Worm (Caenorhabditis elegans) whole organism, late embryonic: ENCODE data around the gene C34B4.2.

Source experiments
- ama-1 ChIP-seq: fragments of 150-350 bp; optimal IDR thresholded peaks from 2 replicates; lab custom pipeline; 2014
- ceh-2 ChIP-seq: sonication (generic microtip); optimal IDR thresholded peaks from 2 replicates; lab custom pipeline; 2016; ENCODE audit warnings: missing genotype, missing genetic modification characterization, missing compliant biosample characterization
- dve-1 ChIP-seq: sonication (generic microtip); optimal IDR thresholded peaks from 2 replicates; lab custom pipeline; 2017; ENCODE audit warnings: antibody characterized with exemption, mild to moderate bottlenecking, missing genetic modification characterization, missing compliant biosample characterization
- elt-4 ChIP-seq: sonication (generic microtip); optimal IDR thresholded peaks from 2 replicates; lab custom pipeline; 2016; ENCODE audit warnings: missing genetic modification characterization, missing compliant biosample characterization
- hlh-15 ChIP-seq: sonication (generic microtip); optimal IDR thresholded peaks from 2 replicates; lab custom pipeline; 2016; ENCODE audit warnings: missing genetic modification characterization, missing compliant biosample characterization
- nhr-11 ChIP-seq: fragments of 150-350 bp; optimal IDR thresholded peaks from 2 replicates; lab custom pipeline; 2014; ENCODE audit warnings: missing biosample characterization, missing genetic modification characterization
- nhr-232 ChIP-seq: sonication (generic microtip); optimal IDR thresholded peaks from 2 replicates; lab custom pipeline; 2016; ENCODE audit warnings: missing genetic modification characterization, missing compliant biosample characterization
- pat-9 ChIP-seq: fragments of 200-800 bp; sonication (Bioruptor generic); optimal IDR thresholded peaks from 2 replicates; lab custom pipeline; 2018; ENCODE audit warnings: mild to moderate bottlenecking, missing genetic modification characterization, moderate library complexity, missing compliant biosample characterization
- pax-1 ChIP-seq: fragments of 150-350 bp; optimal IDR thresholded peaks from 2 replicates; lab custom pipeline; 2014; ENCODE audit warnings: missing biosample characterization, missing genetic modification characterization
- sox-2 ChIP-seq: fragments of 200-800 bp; sonication (Bioruptor generic); IDR thresholded peaks from 2 replicates; pipeline ENCODE4 v1.3.6; 2022; ENCODE audit warnings: missing genetic modification reagents, missing genetic modification characterization, missing compliant biosample characterization
- unc-42 ChIP-seq: sonication (generic microtip); optimal IDR thresholded peaks from 2 replicates; lab custom pipeline; 2016; ENCODE audit warnings: missing genotype, missing genetic modification characterization, missing compliant biosample characterization
- unc-86 ChIP-seq: sonication (generic microtip); optimal IDR thresholded peaks from 2 replicates; lab custom pipeline; 2016; ENCODE audit warnings: missing genetic modification characterization, missing compliant biosample characterization

DNA sequence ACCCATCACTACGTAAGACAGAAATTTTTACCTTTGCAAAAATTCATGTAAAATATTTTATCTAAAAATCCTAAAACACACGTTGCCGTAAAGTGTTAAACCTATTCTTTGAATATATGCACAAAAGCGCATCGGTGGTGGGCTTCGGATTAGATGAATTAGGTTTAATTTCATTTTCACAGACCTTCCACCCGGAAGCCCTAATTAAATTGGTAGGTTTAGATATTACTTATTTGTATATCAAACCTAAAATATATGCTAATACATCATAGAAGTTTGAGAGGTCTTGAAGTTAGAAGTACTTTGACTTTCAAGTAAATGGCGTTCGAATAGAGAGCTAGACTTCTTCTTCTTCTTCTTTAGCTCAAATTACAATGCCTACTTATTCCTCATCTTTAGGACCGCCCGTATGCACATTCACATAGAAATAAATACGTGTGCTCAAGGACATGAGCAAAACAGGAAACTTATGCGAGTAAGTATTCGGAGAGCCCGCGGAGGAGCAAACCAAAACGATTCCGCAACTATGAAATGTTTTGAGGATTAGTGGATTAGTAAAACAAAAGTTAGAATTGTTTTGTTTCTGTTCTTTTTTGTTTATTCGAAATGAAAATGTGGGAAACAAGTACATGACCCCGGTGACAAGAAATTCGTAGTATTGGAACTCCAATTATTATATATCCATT, 31.8 kb downstream of the C34B4.2 start:
- no peak for TF ChIP-seq hlh-15 (tag; lab: Kevin White, UChicago)
- TF ChIP-seq elt-4 (tag; lab: Kevin White, UChicago), result no peak
- TF ChIP-seq nhr-232 (tag; lab: Kevin White, UChicago), result no peak
- TF ChIP-seq unc-86 (tag; lab: Kevin White, UChicago), result no peak
- no peak for TF ChIP-seq nhr-11 (tag; lab: Kevin White, UChicago)
- TF ChIP-seq pax-1, result no peak
- TF ChIP-seq ceh-2 (tag; lab: Kevin White, UChicago), result no peak
- peak; percentile 52 for TF ChIP-seq unc-42 (tag; lab: Kevin White, UChicago)
- TF ChIP-seq ama-1 (lab: Kevin White, UChicago), result no peak
- no peak for TF ChIP-seq pat-9
- no peak for TF ChIP-seq dve-1 (tag; lab: Kevin White, UChicago)
- no peak for TF ChIP-seq sox-2 (GFP tag; lab: Robert Waterston, UW)
